Worm (Caenorhabditis elegans) whole organism, L1 larva: Measurements from ENCODE around the gene H34I24.2.

Experiments used
- C04F5.9 ChIP-seq: sonication (generic microtip); optimal IDR thresholded peaks from 2 replicates; lab custom pipeline; 2016; ENCODE audit warnings: missing genetic modification characterization, missing compliant biosample characterization
- C16A3.4 ChIP-seq: fragments of 150-350 bp; optimal IDR thresholded peaks from 2 replicates; lab custom pipeline; 2014; ENCODE audit warnings: missing biosample characterization, missing genetic modification characterization
- C34B4.2 ChIP-seq: sonication (generic microtip); optimal IDR thresholded peaks from 2 replicates; lab custom pipeline; 2017; ENCODE audit warnings: mild to moderate bottlenecking, missing genetic modification characterization, missing compliant biosample characterization
- Y116A8C.19 ChIP-seq: sonication (generic microtip); optimal IDR thresholded peaks from 2 replicates; lab custom pipeline; 2016; ENCODE audit warnings: missing compliant biosample characterization, missing genetic modification characterization, borderline replicate concordance
- blmp-1 ChIP-seq: fragments of 150-350 bp; optimal IDR thresholded peaks from 2 replicates; lab custom pipeline; 2014; ENCODE audit warnings: missing biosample characterization, missing genetic modification characterization
- ceh-63 ChIP-seq: fragments of 200-800 bp; sonication (Bioruptor generic); optimal IDR thresholded peaks from 2 replicates; lab custom pipeline; 2018; ENCODE audit warnings: mild to moderate bottlenecking, missing genetic modification characterization, missing compliant biosample characterization
- ceh-90 ChIP-seq: sonication (generic microtip); optimal IDR thresholded peaks from 2 replicates; lab custom pipeline; 2016; ENCODE audit warnings: missing genetic modification characterization, missing compliant biosample characterization
- ces-1 ChIP-seq: fragments of 150-350 bp; optimal IDR thresholded peaks from 2 replicates; lab custom pipeline; 2014; ENCODE audit warnings: missing biosample characterization, missing genetic modification reagents, missing genetic modification characterization
- dpl-1 ChIP-seq, 3 experiments: fragments of 150-350 bp in 2 of 3; sonication (generic microtip) in 1 of 3; optimal IDR thresholded peaks; 2 replicates each; lab custom pipeline; 2014 to 2017; ENCODE audit warnings: missing biosample characterization in 3 of 3, missing genetic modification characterization in 3 of 3, missing genetic modification reagents in 3 of 3
- efl-1 ChIP-seq, 4 experiments: fragments of 150-350 bp; optimal IDR thresholded peaks in 3 of 4; peaks in 1 of 4; 1 replicate in 1 of 4; 2 replicates in 3 of 4; lab custom pipeline; 2014; ENCODE audit warnings: missing biosample characterization in 2 of 4, missing genetic modification characterization in 2 of 4, missing genetic modification reagents in 2 of 4
- egl-13 ChIP-seq: sonication (generic microtip); optimal IDR thresholded peaks from 2 replicates; lab custom pipeline; 2016; ENCODE audit warnings: missing genotype, missing genetic modification reagents, missing genetic modification characterization, missing compliant biosample characterization
- egl-27 ChIP-seq, 2 experiments: fragments of 150-350 bp in 1 of 2; sonication (generic microtip); optimal IDR thresholded peaks; 3 replicates each; lab custom pipeline; 2017 to 2018; ENCODE audit warnings: missing biosample characterization in 2 of 2, missing genetic modification characterization in 2 of 2, missing genetic modification reagents in 2 of 2
- elt-2 ChIP-seq: sonication (generic microtip); optimal IDR thresholded peaks from 2 replicates; lab custom pipeline; 2016; ENCODE audit warnings: missing genetic modification characterization, mild to moderate bottlenecking, inconsistent platforms, missing compliant biosample characterization, missing genetic modification reagents
- fkh-10 ChIP-seq: sonication (generic microtip); optimal IDR thresholded peaks from 2 replicates; lab custom pipeline; 2017; ENCODE audit warnings: missing biosample characterization, missing genetic modification reagents, missing genetic modification characterization
- fkh-4 ChIP-seq: sonication (generic microtip); optimal IDR thresholded peaks from 2 replicates; lab custom pipeline; 2016; ENCODE audit warnings: missing compliant biosample characterization, missing genetic modification characterization, borderline replicate concordance
- grh-1 ChIP-seq: fragments of 200-800 bp; sonication (Bioruptor generic); IDR thresholded peaks from 2 replicates; pipeline ENCODE4 v1.3.6; 2022; ENCODE audit warnings: missing genetic modification reagents, missing genetic modification characterization, missing compliant biosample characterization
- hlh-17 ChIP-seq: fragments of 200-800 bp; sonication (Bioruptor generic); optimal IDR thresholded peaks from 2 replicates; lab custom pipeline; 2018; ENCODE audit warnings: missing genetic modification characterization, mild to moderate bottlenecking, missing compliant biosample characterization, moderate library complexity, borderline replicate concordance
- isw-1 ChIP-seq: fragments of 200-800 bp; sonication (Bioruptor generic); IDR thresholded peaks from 2 replicates; pipeline ENCODE4 v1.3.6; 2022; ENCODE audit warnings: missing genetic modification characterization, missing compliant biosample characterization
- jun-1 ChIP-seq: fragments of 150-350 bp; optimal IDR thresholded peaks from 2 replicates; lab custom pipeline; 2014; ENCODE audit warnings: missing biosample characterization, missing genetic modification reagents, missing genetic modification characterization
- lin-13 ChIP-seq: fragments of 150-350 bp; optimal IDR thresholded peaks from 2 replicates; lab custom pipeline; 2014; ENCODE audit warnings: missing biosample characterization, missing genetic modification reagents, missing genetic modification characterization
- lsy-2 ChIP-seq, 2 experiments: fragments of 150-350 bp; optimal IDR thresholded peaks; 2 replicates each; lab custom pipeline; 2014; ENCODE audit warnings: missing biosample characterization in 2 of 2, missing genetic modification characterization in 2 of 2
- mef-2 ChIP-seq: fragments of 150-350 bp; optimal IDR thresholded peaks from 2 replicates; lab custom pipeline; 2014; ENCODE audit warnings: missing biosample characterization, missing genetic modification characterization
- nhr-11 ChIP-seq: fragments of 150-350 bp; optimal IDR thresholded peaks from 2 replicates; lab custom pipeline; 2014; ENCODE audit warnings: missing biosample characterization, missing genetic modification characterization
- nhr-12 ChIP-seq: sonication (generic microtip); optimal IDR thresholded peaks from 2 replicates; lab custom pipeline; 2017; ENCODE audit warnings: missing biosample characterization, missing genetic modification characterization
- nhr-237 ChIP-seq: fragments of 150-350 bp; optimal IDR thresholded peaks from 2 replicates; lab custom pipeline; 2014; ENCODE audit warnings: missing biosample characterization, missing genetic modification characterization
- nhr-28 ChIP-seq: fragments of 150-350 bp; optimal IDR thresholded peaks from 2 replicates; lab custom pipeline; 2014; ENCODE audit warnings: missing biosample characterization, missing genetic modification characterization
- nhr-47 ChIP-seq: sonication (generic microtip); optimal IDR thresholded peaks from 2 replicates; lab custom pipeline; 2016; ENCODE audit warnings: mild to moderate bottlenecking, missing genetic modification characterization, moderate library complexity, missing compliant biosample characterization
- nhr-71 ChIP-seq: sonication (generic microtip); optimal IDR thresholded peaks from 2 replicates; lab custom pipeline; 2016; ENCODE audit warnings: mild to moderate bottlenecking, missing genetic modification characterization, moderate library complexity, missing compliant biosample characterization
- nhr-77 ChIP-seq: fragments of 150-350 bp; optimal IDR thresholded peaks from 2 replicates; lab custom pipeline; 2014; ENCODE audit warnings: missing biosample characterization, missing genetic modification characterization
- nhr-84 ChIP-seq: sonication (generic microtip); optimal IDR thresholded peaks from 2 replicates; lab custom pipeline; 2017; ENCODE audit warnings: missing biosample characterization, missing genetic modification characterization
- nhr-85 ChIP-seq: sonication (generic microtip); peaks from one replicate; lab custom pipeline; 2016; ENCODE audit warnings: missing genetic modification characterization, inconsistent platforms, missing compliant biosample characterization
- nhr-90 ChIP-seq: sonication (generic microtip); optimal IDR thresholded peaks from 2 replicates; lab custom pipeline; 2016; ENCODE audit warnings: mild to moderate bottlenecking, missing genetic modification characterization, missing compliant biosample characterization; ENCODE audit not compliant: poor library complexity
- pax-3 ChIP-seq: fragments of 200-800 bp; sonication (Bioruptor generic); optimal IDR thresholded peaks from 2 replicates; lab custom pipeline; 2018; ENCODE audit warnings: mild to moderate bottlenecking, missing genetic modification characterization, moderate library complexity, missing compliant biosample characterization
- rnt-1 ChIP-seq: sonication (generic microtip); optimal IDR thresholded peaks from 2 replicates; lab custom pipeline; 2016; ENCODE audit warnings: mild to moderate bottlenecking, missing genetic modification characterization, moderate library complexity, missing compliant biosample characterization
- snu-23 ChIP-seq: sonication (generic microtip); optimal IDR thresholded peaks from 2 replicates; lab custom pipeline; 2016; ENCODE audit warnings: missing genetic modification characterization, missing compliant biosample characterization
- sox-4 ChIP-seq: sonication (generic microtip); optimal IDR thresholded peaks from 2 replicates; lab custom pipeline; 2016; ENCODE audit warnings: missing genetic modification characterization, missing compliant biosample characterization
- sptf-1 ChIP-seq: fragments of 150-350 bp; optimal IDR thresholded peaks from 2 replicates; lab custom pipeline; 2014; ENCODE audit warnings: missing biosample characterization, missing genetic modification characterization
- swsn-7 ChIP-seq: sonication (generic microtip); optimal IDR thresholded peaks from 2 replicates; lab custom pipeline; 2016; ENCODE audit warnings: missing genetic modification characterization, missing compliant biosample characterization
- tbx-2 ChIP-seq: sonication (generic microtip); optimal IDR thresholded peaks from 2 replicates; lab custom pipeline; 2016; ENCODE audit warnings: missing genetic modification characterization, missing compliant biosample characterization
- unc-130 ChIP-seq: fragments of 150-350 bp; optimal IDR thresholded peaks from 2 replicates; lab custom pipeline; 2017; ENCODE audit warnings: missing biosample characterization, missing genetic modification characterization, inconsistent platforms
- unc-30 ChIP-seq: sonication (generic microtip); optimal IDR thresholded peaks from 2 replicates; lab custom pipeline; 2017; ENCODE audit warnings: missing biosample characterization, missing genetic modification characterization
- unc-62 ChIP-seq: fragments of 150-350 bp; optimal IDR thresholded peaks from 2 replicates; lab custom pipeline; 2014; ENCODE audit warnings: missing biosample characterization, missing genetic modification reagents, missing genetic modification characterization
- vab-15 ChIP-seq: sonication (generic microtip); optimal IDR thresholded peaks from 2 replicates; lab custom pipeline; 2017; ENCODE audit warnings: missing genotype, mild to moderate bottlenecking, missing genetic modification characterization, missing compliant biosample characterization
- xbp-1 ChIP-seq: sonication (generic microtip); optimal IDR thresholded peaks from 2 replicates; lab custom pipeline; 2016; ENCODE audit warnings: missing genetic modification characterization, missing compliant biosample characterization
- zag-1 ChIP-seq: fragments of 150-350 bp; optimal IDR thresholded peaks from 2 replicates; lab custom pipeline; 2014; ENCODE audit warnings: missing biosample characterization, missing genetic modification characterization
- ztf-11 ChIP-seq, 2 experiments: sonication (generic microtip); optimal IDR thresholded peaks; 2 replicates each; lab custom pipeline; 2016 to 2017; ENCODE audit warnings: missing genetic modification characterization in 2 of 2, missing biosample characterization in 1 of 2, missing compliant biosample characterization in 1 of 2
- ztf-4 ChIP-seq: fragments of 150-350 bp; optimal IDR thresholded peaks from 2 replicates; lab custom pipeline; 2014; ENCODE audit warnings: missing biosample characterization, missing genetic modification characterization

H34I24.2 gene

DNA sequence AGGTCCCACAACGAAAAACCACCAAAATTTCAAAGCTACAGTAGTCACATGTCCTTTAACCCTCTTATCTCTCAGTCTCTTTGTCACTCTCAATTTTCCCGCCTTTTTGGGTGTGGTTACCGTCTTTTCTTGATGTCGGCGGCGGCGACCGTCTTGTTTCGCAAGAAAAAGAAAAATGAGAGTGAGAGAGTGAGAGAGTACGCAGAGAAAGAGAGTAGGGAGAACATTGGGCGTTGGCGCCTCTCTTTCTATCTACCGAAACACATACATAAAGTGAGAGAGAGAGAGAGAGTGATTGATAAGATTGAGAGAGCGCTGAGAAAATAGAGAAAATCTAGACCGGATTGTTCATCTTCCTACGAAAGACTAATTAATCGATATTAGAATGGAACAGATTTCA lies 34.1 kb downstream of the H34I24.2 start (continued):
- TF ChIP-seq nhr-84 (no peak), nhr-47 (peak; percentile 63), C16A3.4 (tag; lab: Kevin White, UChicago) (peak; percentile 43), ces-1 (GFP tag; lab: Kevin White, UChicago) (no peak), efl-1 (optimal IDR thresholded peaks at IDR 0.05; lab: Kevin White, UChicago) (peak; percentile 55 to 70), efl-1 (GFP tag; optimal IDR thresholded peaks at IDR 0.05 in 1 of 2; lab: Kevin White, UChicago) (peak; percentile 23 to 64), snu-23 (GFP tag; lab: Kevin White, UChicago) (peak; percentile 84), fkh-4 (tag; lab: Kevin White, UChicago) (no peak), nhr-90 (tag; lab: Kevin White, UChicago) (peak; percentile 86), ztf-11 (tag; optimal IDR thresholded peaks at IDR 0.05; lab: Kevin White, UChicago) (no peak), sox-4 (tag; lab: Kevin White, UChicago) (no peak), nhr-71 (tag; lab: Kevin White, UChicago) (peak; percentile 90), C04F5.9 (no peak), nhr-28 (tag; lab: Kevin White, UChicago) (no peak), elt-2 (tag; lab: Kevin White, UChicago) (peak; percentile 84), C34B4.2 (tag; lab: Kevin White, UChicago) (no peak), grh-1 (peak; percentile 80), swsn-7 (tag; lab: Kevin White, UChicago) (peak; percentile 48), nhr-85 (tag; lab: Kevin White, UChicago) (peak; percentile 99), vab-15 (tag; lab: Kevin White, UChicago) (no peak), nhr-12 (tag; lab: Kevin White, UChicago) (no peak), rnt-1 (tag; lab: Kevin White, UChicago) (peak; percentile 50), egl-13 (tag; lab: Kevin White, UChicago) (no peak), zag-1 (tag; lab: Kevin White, UChicago) (no peak), unc-62 (GFP tag; lab: Kevin White, UChicago) (no peak), dpl-1 (GFP tag; optimal IDR thresholded peaks at IDR 0.05; lab: Kevin White, UChicago) (peak; percentile 67 to 76 (median 73)), blmp-1 (tag; lab: Kevin White, UChicago) (peak; percentile 97), unc-30 (no peak), tbx-2 (tag; lab: Kevin White, UChicago) (peak; percentile 72), xbp-1 (tag; lab: Kevin White, UChicago) (no peak), lsy-2 (tag; optimal IDR thresholded peaks at IDR 0.05; lab: Kevin White, UChicago) (peak; percentile 62 to 79), hlh-17 (GFP tag; lab: Kevin White, UChicago) (no peak), sptf-1 (tag; lab: Kevin White, UChicago) (no peak), ztf-4 (tag; lab: Kevin White, UChicago) (no peak), unc-130 (no peak), egl-27 (tag; optimal IDR thresholded peaks at IDR 0.05; lab: Kevin White, UChicago) (no peak), jun-1 (tag; lab: Kevin White, UChicago) (peak; percentile 55), ceh-90 (tag; lab: Kevin White, UChicago) (no peak), lin-13 (GFP tag; lab: Kevin White, UChicago) (peak; percentile 75), pax-3 (tag; lab: Kevin White, UChicago) (no peak), nhr-11 (tag; lab: Kevin White, UChicago) (no peak), nhr-77 (tag; lab: Kevin White, UChicago) (peak; percentile 71), Y116A8C.19 (tag; lab: Kevin White, UChicago) (no peak), isw-1 (GFP tag; lab: Robert Waterston, UW) (no peak), mef-2 (no peak), ceh-63 (GFP tag; lab: Kevin White, UChicago) (no peak), nhr-237 (tag; lab: Kevin White, UChicago) (no peak), fkh-10 (GFP tag; lab: Kevin White, UChicago) (no peak)
